Worm (Caenorhabditis elegans) whole organism, L4 larva: Measurements from ENCODE around the gene F46F5.13.
A peak's percentile ranks its signal among the peaks of the same experiment; 100 is the strongest.

Experiments
- D1046.2 ChIP-seq: fragments of 200-800 bp; sonication (Bioruptor generic); IDR thresholded peaks from 2 replicates; pipeline ENCODE4 v1.3.6; 2022; ENCODE audit warnings: missing genetic modification characterization, missing compliant biosample characterization
- T26A8.4 ChIP-seq: fragments of 200-800 bp; sonication (Bioruptor generic); IDR thresholded peaks from 2 replicates; pipeline ENCODE4 v1.3.6; 2022; ENCODE audit warnings: missing genetic modification characterization, missing compliant biosample characterization
- Y105C5A.15 ChIP-seq: fragments of 200-800 bp; sonication (Bioruptor generic); IDR thresholded peaks from 2 replicates; pipeline ENCODE4 v1.3.6; 2022; ENCODE audit warnings: missing genetic modification characterization, missing compliant biosample characterization
- aha-1 ChIP-seq: fragments of 150-350 bp; peaks from one replicate; lab custom pipeline; 2014; ENCODE audit warnings: missing biosample characterization, missing genetic modification characterization
- attf-4 ChIP-seq: sonication (generic microtip); optimal IDR thresholded peaks from 3 replicates; lab custom pipeline; 2017; ENCODE audit warnings: missing biosample characterization, missing genetic modification characterization
- ceh-44 ChIP-seq: fragments of 200-800 bp; sonication (Bioruptor generic); IDR thresholded peaks from 2 replicates; pipeline ENCODE4 v1.3.6; 2022; ENCODE audit warnings: missing genetic modification reagents, missing genetic modification characterization, missing compliant biosample characterization
- daf-19 ChIP-seq: fragments of 200-800 bp; sonication (Bioruptor generic); conservative IDR thresholded peaks from 2 replicates; pipeline ENCODE4 v1.3.6; 2022; ENCODE audit warnings: missing genetic modification characterization, missing compliant biosample characterization
- hif-1 ChIP-seq, 2 experiments: sonication (generic microtip); optimal IDR thresholded peaks; 2 replicates each; lab custom pipeline; 2016 to 2017; ENCODE audit warnings: missing compliant biosample characterization in 2 of 2, missing genetic modification characterization in 2 of 2, missing genetic modification reagents in 2 of 2, missing genotype in 2 of 2, mild to moderate bottlenecking in 1 of 2
- hmg-1.1 ChIP-seq: fragments of 200-800 bp; sonication (Bioruptor generic); IDR thresholded peaks from 2 replicates; pipeline ENCODE4 v1.3.6; 2022; ENCODE audit warnings: missing genetic modification reagents, missing genetic modification characterization, missing compliant biosample characterization
- lin-15B ChIP-seq: fragments of 150-350 bp; sonication (generic microtip); optimal IDR thresholded peaks from 3 replicates; lab custom pipeline; 2014; ENCODE audit warnings: missing biosample characterization, missing genetic modification characterization
- lin-29 ChIP-seq: fragments of 200-800 bp; sonication (Bioruptor generic); IDR thresholded peaks from 2 replicates; pipeline ENCODE4 v1.3.6; 2022; ENCODE audit warnings: missing genetic modification reagents, missing genetic modification characterization, missing compliant biosample characterization
- lir-3 ChIP-seq: sonication (generic microtip); optimal IDR thresholded peaks from 2 replicates; lab custom pipeline; 2016; ENCODE audit warnings: mild to moderate bottlenecking, missing genetic modification characterization, missing compliant biosample characterization
- mdt-29 ChIP-seq: fragments of 200-800 bp; sonication (Bioruptor generic); IDR thresholded peaks from 2 replicates; pipeline ENCODE4 v1.3.6; 2022; ENCODE audit warnings: missing genetic modification reagents, missing genetic modification characterization, missing compliant biosample characterization
- mes-2 ChIP-seq: sonication (generic microtip); optimal IDR thresholded peaks from 2 replicates; lab custom pipeline; 2016; ENCODE audit warnings: missing genotype, mild to moderate bottlenecking, missing genetic modification characterization, missing compliant biosample characterization; ENCODE audit not compliant: poor library complexity, severe bottlenecking
- nhr-102 ChIP-seq: sonication (generic microtip); optimal IDR thresholded peaks from 2 replicates; lab custom pipeline; 2016; ENCODE audit warnings: mild to moderate bottlenecking, missing genetic modification characterization, moderate library complexity, missing compliant biosample characterization
- nhr-237 ChIP-seq: sonication (generic microtip); optimal IDR thresholded peaks from 2 replicates; lab custom pipeline; 2017; ENCODE audit warnings: missing biosample characterization, missing genetic modification characterization
- nhr-6 ChIP-seq: fragments of 150-350 bp; optimal IDR thresholded peaks from 2 replicates; lab custom pipeline; 2014; ENCODE audit warnings: missing biosample characterization, missing genetic modification characterization
- nhr-76 ChIP-seq: fragments of 150-350 bp; optimal IDR thresholded peaks from 2 replicates; lab custom pipeline; 2014; ENCODE audit warnings: missing biosample characterization, missing genetic modification characterization
- pha-4 ChIP-seq, 2 experiments: fragments of 150-350 bp in 1 of 2; fragments of 200-800 bp in 1 of 2; sonication (Bioruptor generic) in 1 of 2; IDR thresholded peaks in 1 of 2; optimal IDR thresholded peaks in 1 of 2; 2 replicates each; pipeline versions ENCODE4 v1.3.6 to Lab custom; 2014 to 2022; ENCODE audit warnings: missing genetic modification characterization in 2 of 2, missing genetic modification reagents in 2 of 2, missing biosample characterization in 1 of 2, missing compliant biosample characterization in 1 of 2
- pqm-1 ChIP-seq: sonication (generic microtip); optimal IDR thresholded peaks from 2 replicates; lab custom pipeline; 2017; ENCODE audit warnings: missing biosample characterization, missing genetic modification characterization
- set-16 ChIP-seq: fragments of 200-800 bp; sonication (Bioruptor generic); IDR thresholded peaks from 2 replicates; pipeline ENCODE4 v1.3.6; 2022; ENCODE audit warnings: missing genetic modification reagents, missing genetic modification characterization, missing compliant biosample characterization
- spr-1 ChIP-seq: sonication (generic microtip); optimal IDR thresholded peaks from 2 replicates; lab custom pipeline; 2016; ENCODE audit warnings: mild to moderate bottlenecking, missing genetic modification characterization, missing compliant biosample characterization
- spr-3 ChIP-seq: fragments of 200-800 bp; sonication (Bioruptor generic); optimal IDR thresholded peaks from 2 replicates; lab custom pipeline; 2018; ENCODE audit warnings: mild to moderate bottlenecking, missing genetic modification characterization, missing compliant biosample characterization
- tra-1 ChIP-seq: fragments of 200-800 bp; sonication (Bioruptor generic); IDR thresholded peaks from 2 replicates; pipeline ENCODE4 v1.3.6; 2022; ENCODE audit warnings: missing genetic modification reagents, missing genetic modification characterization, missing compliant biosample characterization
- unc-62 ChIP-seq, 3 experiments: fragments of 150-350 bp in 1 of 3; sonication (generic microtip); optimal IDR thresholded peaks in 2 of 3; peaks in 1 of 3; 1 replicate in 1 of 3; 2 replicates in 2 of 3; lab custom pipeline; 2014 to 2017; ENCODE audit warnings: missing biosample characterization in 3 of 3, missing genetic modification characterization in 3 of 3, missing genetic modification reagents in 3 of 3, missing genotype in 1 of 3
- zip-11 ChIP-seq: fragments of 200-800 bp; sonication (Bioruptor generic); IDR thresholded peaks from 2 replicates; pipeline ENCODE4 v1.3.6; 2022; ENCODE audit warnings: missing genetic modification characterization, missing compliant biosample characterization
- zip-2 ChIP-seq: fragments of 150-350 bp; optimal IDR thresholded peaks from 2 replicates; lab custom pipeline; 2014; ENCODE audit warnings: missing biosample characterization, missing genetic modification characterization

F46F5.13 gene

DNA sequence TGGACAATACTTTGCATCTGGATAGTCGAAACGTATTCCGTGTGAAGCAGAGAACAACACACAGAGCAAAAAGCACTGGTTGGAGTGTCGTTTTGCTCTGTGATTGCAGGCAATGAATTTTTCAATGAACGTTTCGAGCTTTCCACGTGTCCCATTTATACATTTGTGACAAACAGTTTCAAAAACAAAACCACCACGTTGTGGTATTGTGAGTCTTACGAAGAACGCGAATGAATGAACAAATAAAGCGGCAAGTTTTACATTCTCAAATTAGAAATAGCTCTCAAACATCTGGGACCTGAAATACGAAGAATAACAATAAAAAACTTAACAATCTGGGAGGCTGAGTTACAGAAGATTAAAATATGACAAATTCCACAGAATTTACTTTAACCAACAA lies 11.3 kb upstream of the F46F5.13 start, which contains the start of gene F46F5.1:
Gene F46F5.1 (minus strand): TSS at position 101 of the 400 bp plus-strand sequence.
- TF ChIP-seq mes-2 (tag; lab: Kevin White, UChicago) (no peak), zip-11 (no peak)

ce11 chrII:796916-797315 lies 6.2 kb upstream of the F46F5.13 start:
- TF ChIP-seq D1046.2 (GFP tag; lab: Robert Waterston, UW) (no peak), unc-62 (GFP tag; optimal IDR thresholded peaks at IDR 0.05 in 1 of 2; lab: Kevin White, UChicago) (peak in 1 of 2 experiments; percentile 93), unc-62 (tag; optimal IDR thresholded peaks at IDR 0.05; lab: Kevin White, UChicago) (no peak)

ce11 chrII:797445-797844 lies 5.7 kb upstream of the F46F5.13 start:
- no peak for TF ChIP-seq pqm-1 (tag; lab: Kevin White, UChicago)
- peak; percentile 91 for TF ChIP-seq aha-1 (tag; lab: Kevin White, UChicago)

ce11 chrII:799700-800099 lies 3.4 kb upstream of the F46F5.13 start, which contains the start of gene F46F5.14:
TSS of gene F46F5.14 (plus strand) at chrII:800000.
- TF ChIP-seq lin-29 (GFP tag; lab: Robert Waterston, UW) (no peak), mdt-29 (GFP tag; lab: Robert Waterston, UW) (no peak), hif-1 (tag; optimal IDR thresholded peaks at IDR 0.05; lab: Kevin White, UChicago) (no peak)

DNA sequence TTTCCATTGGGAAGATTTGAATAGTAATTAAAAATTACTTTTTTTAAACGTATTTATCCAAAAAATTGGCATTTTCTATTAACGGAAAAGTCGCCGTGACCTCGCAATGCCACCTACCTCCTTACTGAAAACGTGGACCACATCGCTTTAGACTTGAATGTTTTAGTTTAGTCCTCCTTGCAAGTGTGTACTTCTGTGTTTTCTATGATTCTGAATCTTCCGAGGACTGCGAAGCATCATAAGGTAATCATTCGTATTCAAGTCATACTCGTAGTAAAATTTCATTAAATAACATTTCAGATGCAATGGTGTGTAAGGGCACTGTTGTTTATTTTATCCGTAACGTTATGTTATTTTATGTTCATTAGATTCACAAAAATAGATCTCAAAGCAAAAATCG lies 5.3 kb downstream of the F46F5.13 start, which contains the start of gene F46F5.11:
Gene F46F5.11 (plus strand): TSS at position 301 of the 400 bp plus-strand sequence.
- TF ChIP-seq ceh-44 (GFP tag; lab: Robert Waterston, UW): no peak
- no peak for TF ChIP-seq Y105C5A.15
- no peak for TF ChIP-seq mdt-29 (GFP tag; lab: Robert Waterston, UW)
- no peak for TF ChIP-seq D1046.2 (GFP tag; lab: Robert Waterston, UW)
- no peak for TF ChIP-seq daf-19 (GFP tag; lab: Robert Waterston, UW)
- no peak for TF ChIP-seq pqm-1 (tag; lab: Kevin White, UChicago)
- TF ChIP-seq hmg-1.1: no peak
- TF ChIP-seq spr-3 (GFP tag; lab: Kevin White, UChicago): no peak
- TF ChIP-seq lir-3 (tag; lab: Kevin White, UChicago): no peak
- TF ChIP-seq attf-4 (tag; lab: Kevin White, UChicago): no peak
- no peak for TF ChIP-seq lin-15B

ce11 chrII:812917-813316 lies 9.8 kb downstream of the F46F5.13 start, which contains the start of gene F46F5.5:
TSS of gene F46F5.5 (minus strand) at chrII:813017.
- TF ChIP-seq zip-2 (tag; lab: Kevin White, UChicago) (no peak), nhr-76 (no peak), spr-3 (GFP tag; lab: Kevin White, UChicago) (no peak), nhr-237 (tag; lab: Kevin White, UChicago) (no peak), pha-4 (GFP tag; IDR thresholded peaks at IDR 0.05; lab: Robert Waterston, UW) (no peak), pha-4 (tag; optimal IDR thresholded peaks at IDR 0.05; lab: Kevin White, UChicago) (no peak), hif-1 (tag; optimal IDR thresholded peaks at IDR 0.05; lab: Kevin White, UChicago) (no peak), spr-1 (tag; lab: Kevin White, UChicago) (no peak), lin-15B (no peak), tra-1 (GFP tag; lab: Robert Waterston, UW) (no peak), Y105C5A.15 (no peak)

DNA sequence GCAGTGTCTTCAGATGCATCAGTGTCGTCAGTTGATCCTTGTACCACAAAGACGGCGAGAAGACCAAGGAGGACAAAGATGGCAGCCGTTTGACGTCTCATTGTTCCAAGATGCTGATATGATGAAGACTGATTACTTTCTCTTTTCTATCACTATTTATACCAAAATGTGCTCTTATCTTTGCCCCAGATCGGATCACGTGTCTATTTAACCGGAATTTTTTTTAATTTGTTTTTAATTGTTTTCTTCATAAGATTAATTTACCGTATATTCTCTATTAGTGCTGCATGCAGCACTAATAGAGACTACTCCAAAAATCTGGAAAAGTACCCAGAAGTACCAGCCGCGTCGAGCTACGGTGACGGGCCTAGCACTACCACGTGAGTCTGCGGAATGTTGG lies 11.6 kb downstream of the F46F5.13 start, which contains the start of gene msrp-3:
Gene msrp-3 (minus strand): TSS at position 101 of the 400 bp plus-strand sequence.
- no peak for TF ChIP-seq set-16 (GFP tag; lab: Robert Waterston, UW)
- no peak for TF ChIP-seq aha-1 (tag; lab: Kevin White, UChicago)

DNA sequence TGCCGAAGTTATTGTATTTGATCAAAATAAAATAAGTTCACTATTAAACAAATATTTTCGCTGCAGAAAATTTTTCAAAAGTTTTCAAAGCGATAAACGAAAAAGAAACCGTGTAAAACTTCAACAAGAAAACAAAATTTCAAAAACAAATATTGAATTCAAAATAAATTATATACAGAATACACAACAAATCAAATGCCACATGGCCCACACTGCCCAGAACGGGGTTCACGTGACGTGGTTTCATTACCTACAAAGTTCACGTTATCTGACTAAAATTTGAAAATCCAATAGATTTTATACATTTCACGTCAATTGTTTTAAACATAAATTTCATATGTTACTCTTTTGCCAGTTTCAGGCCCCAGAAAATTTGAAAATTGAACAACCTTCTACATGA lies 17.4 kb downstream of the F46F5.13 start, which contains the start of gene F46F5.7:
Gene F46F5.7 (minus strand): TSS at position 101 of the 400 bp plus-strand sequence.
- TF ChIP-seq T26A8.4: no peak
- TF ChIP-seq nhr-6 (tag; lab: Kevin White, UChicago): no peak
- TF ChIP-seq nhr-102 (tag; lab: Kevin White, UChicago): no peak
